Worm (Caenorhabditis elegans) whole organism, L1 larva: ENCODE measurements around the gene Y32H12A.8.

ENCODE experiments used
- alr-1 ChIP-seq: fragments of 200-800 bp; sonication (Bioruptor generic); optimal IDR thresholded peaks from 2 replicates; lab custom pipeline; 2018; ENCODE audit warnings: borderline replicate concordance, mild to moderate bottlenecking, missing genetic modification characterization, missing compliant biosample characterization
- aly-2 ChIP-seq: fragments of 150-350 bp; optimal IDR thresholded peaks from 2 replicates; lab custom pipeline; 2014; ENCODE audit warnings: missing biosample characterization, missing genetic modification characterization
- ama-1 ChIP-seq: fragments of 150-350 bp; optimal IDR thresholded peaks from 2 replicates; lab custom pipeline; 2014
- blmp-1 ChIP-seq: fragments of 150-350 bp; optimal IDR thresholded peaks from 2 replicates; lab custom pipeline; 2014; ENCODE audit warnings: missing biosample characterization, missing genetic modification characterization
- ceh-63 ChIP-seq: fragments of 200-800 bp; sonication (Bioruptor generic); optimal IDR thresholded peaks from 2 replicates; lab custom pipeline; 2018; ENCODE audit warnings: mild to moderate bottlenecking, missing genetic modification characterization, missing compliant biosample characterization
- ceh-82 ChIP-seq, 3 experiments: fragments of 150-350 bp in 1 of 3; sonication (generic microtip) in 2 of 3; optimal IDR thresholded peaks; 2 replicates each; lab custom pipeline; 2014 to 2017; ENCODE audit warnings: missing biosample characterization in 3 of 3, missing genetic modification characterization in 3 of 3
- dpl-1 ChIP-seq, 3 experiments: fragments of 150-350 bp in 2 of 3; sonication (generic microtip) in 1 of 3; optimal IDR thresholded peaks; 2 replicates each; lab custom pipeline; 2014 to 2017; ENCODE audit warnings: missing biosample characterization in 3 of 3, missing genetic modification characterization in 3 of 3, missing genetic modification reagents in 3 of 3
- elt-3 ChIP-seq, 6 experiments: fragments of 150-350 bp in 1 of 6; sonication (generic microtip); optimal IDR thresholded peaks; 2 replicates each; lab custom pipeline; 2017 to 2018; ENCODE audit warnings: missing biosample characterization in 6 of 6, missing genetic modification characterization in 6 of 6, inconsistent platforms in 1 of 6
- ets-5 ChIP-seq: fragments of 200-800 bp; sonication (Bioruptor generic); IDR thresholded peaks from 2 replicates; pipeline ENCODE4 v1.3.6; 2022; ENCODE audit warnings: missing genetic modification characterization, missing compliant biosample characterization
- fkh-4 ChIP-seq: sonication (generic microtip); optimal IDR thresholded peaks from 2 replicates; lab custom pipeline; 2016; ENCODE audit warnings: missing compliant biosample characterization, missing genetic modification characterization, borderline replicate concordance
- fkh-8 ChIP-seq: sonication (generic microtip); optimal IDR thresholded peaks from 2 replicates; lab custom pipeline; 2016; ENCODE audit warnings: mild to moderate bottlenecking, missing genetic modification characterization, missing compliant biosample characterization
- grh-1 ChIP-seq: fragments of 200-800 bp; sonication (Bioruptor generic); IDR thresholded peaks from 2 replicates; pipeline ENCODE4 v1.3.6; 2022; ENCODE audit warnings: missing genetic modification reagents, missing genetic modification characterization, missing compliant biosample characterization
- hlh-4 ChIP-seq: sonication (generic microtip); optimal IDR thresholded peaks from 2 replicates; lab custom pipeline; 2016; ENCODE audit warnings: mild to moderate bottlenecking, missing genetic modification characterization, missing compliant biosample characterization
- irx-1 ChIP-seq: sonication (generic microtip); optimal IDR thresholded peaks from 2 replicates; lab custom pipeline; 2016; ENCODE audit warnings: missing genetic modification characterization, missing compliant biosample characterization
- lin-35 ChIP-seq, 2 experiments: fragments of 150-350 bp; optimal IDR thresholded peaks; 2 replicates each; lab custom pipeline; 2014; ENCODE audit warnings: missing biosample characterization in 2 of 2, missing genetic modification characterization in 2 of 2, missing genetic modification reagents in 2 of 2
- lin-39 ChIP-seq: fragments of 150-350 bp; optimal IDR thresholded peaks from 2 replicates; lab custom pipeline; 2014; ENCODE audit warnings: missing biosample characterization, missing genetic modification reagents, missing genetic modification characterization
- lir-3 ChIP-seq: sonication (generic microtip); optimal IDR thresholded peaks from 2 replicates; lab custom pipeline; 2016; ENCODE audit warnings: mild to moderate bottlenecking, missing genetic modification characterization, moderate library complexity, missing compliant biosample characterization; ENCODE audit not compliant: poor library complexity
- lsy-2 ChIP-seq, 2 experiments: fragments of 150-350 bp; optimal IDR thresholded peaks; 2 replicates each; lab custom pipeline; 2014; ENCODE audit warnings: missing biosample characterization in 2 of 2, missing genetic modification characterization in 2 of 2
- mef-2 ChIP-seq: fragments of 150-350 bp; optimal IDR thresholded peaks from 2 replicates; lab custom pipeline; 2014; ENCODE audit warnings: missing biosample characterization, missing genetic modification characterization
- mep-1 ChIP-seq: fragments of 150-350 bp; optimal IDR thresholded peaks from 2 replicates; lab custom pipeline; 2014; ENCODE audit warnings: missing biosample characterization, missing genetic modification characterization
- nhr-20 ChIP-seq: sonication (generic microtip); optimal IDR thresholded peaks from 2 replicates; lab custom pipeline; 2016; ENCODE audit warnings: mild to moderate bottlenecking, missing genetic modification characterization, missing compliant biosample characterization
- nhr-237 ChIP-seq: fragments of 150-350 bp; optimal IDR thresholded peaks from 2 replicates; lab custom pipeline; 2014; ENCODE audit warnings: missing biosample characterization, missing genetic modification characterization
- nhr-77 ChIP-seq: fragments of 150-350 bp; optimal IDR thresholded peaks from 2 replicates; lab custom pipeline; 2014; ENCODE audit warnings: missing biosample characterization, missing genetic modification characterization
- nhr-85 ChIP-seq: sonication (generic microtip); peaks from one replicate; lab custom pipeline; 2016; ENCODE audit warnings: missing genetic modification characterization, inconsistent platforms, missing compliant biosample characterization
- nhr-90 ChIP-seq: sonication (generic microtip); optimal IDR thresholded peaks from 2 replicates; lab custom pipeline; 2016; ENCODE audit warnings: mild to moderate bottlenecking, missing genetic modification characterization, missing compliant biosample characterization; ENCODE audit not compliant: poor library complexity
- rnt-1 ChIP-seq: sonication (generic microtip); optimal IDR thresholded peaks from 2 replicates; lab custom pipeline; 2016; ENCODE audit warnings: mild to moderate bottlenecking, missing genetic modification characterization, moderate library complexity, missing compliant biosample characterization
- snpc-4 ChIP-seq: fragments of 150-350 bp; optimal IDR thresholded peaks from 2 replicates; lab custom pipeline; 2014; ENCODE audit warnings: missing biosample characterization, missing genetic modification characterization
- snu-23 ChIP-seq: sonication (generic microtip); optimal IDR thresholded peaks from 2 replicates; lab custom pipeline; 2016; ENCODE audit warnings: missing genetic modification characterization, missing compliant biosample characterization
- sox-4 ChIP-seq: sonication (generic microtip); optimal IDR thresholded peaks from 2 replicates; lab custom pipeline; 2016; ENCODE audit warnings: missing genetic modification characterization, missing compliant biosample characterization
- sptf-1 ChIP-seq: fragments of 150-350 bp; optimal IDR thresholded peaks from 2 replicates; lab custom pipeline; 2014; ENCODE audit warnings: missing biosample characterization, missing genetic modification characterization
- sup-37 ChIP-seq: fragments of 200-800 bp; sonication (Bioruptor generic); optimal IDR thresholded peaks from 2 replicates; lab custom pipeline; 2018; ENCODE audit warnings: mild to moderate bottlenecking, missing genetic modification characterization, missing compliant biosample characterization
- swsn-7 ChIP-seq: sonication (generic microtip); optimal IDR thresholded peaks from 2 replicates; lab custom pipeline; 2016; ENCODE audit warnings: missing genetic modification characterization, missing compliant biosample characterization
- tlp-1 ChIP-seq: fragments of 150-350 bp; optimal IDR thresholded peaks from 2 replicates; lab custom pipeline; 2014; ENCODE audit warnings: missing biosample characterization, missing genetic modification characterization
- unc-30 ChIP-seq: sonication (generic microtip); optimal IDR thresholded peaks from 2 replicates; lab custom pipeline; 2017; ENCODE audit warnings: missing biosample characterization, missing genetic modification characterization
- unc-62 ChIP-seq: fragments of 150-350 bp; optimal IDR thresholded peaks from 2 replicates; lab custom pipeline; 2014; ENCODE audit warnings: missing biosample characterization, missing genetic modification reagents, missing genetic modification characterization
- unc-98 ChIP-seq: fragments of 200-800 bp; sonication (Bioruptor generic); IDR thresholded peaks from 2 replicates; pipeline ENCODE4 v1.3.6; 2022; ENCODE audit warnings: missing genetic modification characterization, missing compliant biosample characterization
- vab-15 ChIP-seq: sonication (generic microtip); optimal IDR thresholded peaks from 2 replicates; lab custom pipeline; 2017; ENCODE audit warnings: missing genotype, mild to moderate bottlenecking, missing genetic modification characterization, missing compliant biosample characterization
- xbp-1 ChIP-seq: sonication (generic microtip); optimal IDR thresholded peaks from 2 replicates; lab custom pipeline; 2016; ENCODE audit warnings: missing genetic modification characterization, missing compliant biosample characterization

The Y32H12A.8 gene

ce11 chrIII:5442711-5443253, 36.9 kb upstream of the Y32H12A.8 start, which contains the start of the genes T24G10.2 and disl-2 (continued):
- TF ChIP-seq lin-39: peak; percentile 3
- peak; percentile 29 for TF ChIP-seq rnt-1
- peak; percentile 97 to 99 for TF ChIP-seq lsy-2 (tag; optimal IDR thresholded peaks at IDR 0.05; lab: Kevin White, UChicago)
- TF ChIP-seq sup-37 (GFP tag; lab: Kevin White, UChicago): no peak
- TF ChIP-seq unc-30 (tag; lab: Kevin White, UChicago): no peak
- no peak for TF ChIP-seq nhr-90 (tag; lab: Kevin White, UChicago)
- no peak for TF ChIP-seq nhr-237 (tag; lab: Kevin White, UChicago)
- TF ChIP-seq swsn-7 (tag; lab: Kevin White, UChicago): peak; percentile 30
- peak; percentile 6 for TF ChIP-seq vab-15 (tag; lab: Kevin White, UChicago)
- TF ChIP-seq elt-3 (tag; optimal IDR thresholded peaks at IDR 0.05; lab: Kevin White, UChicago): peak in 1 of 6 experiments; percentile 73
- TF ChIP-seq aly-2: no peak
- TF ChIP-seq nhr-85 (tag; lab: Kevin White, UChicago): peak; percentile 63
- peak; percentile 25 for TF ChIP-seq irx-1 (tag; lab: Kevin White, UChicago)
- TF ChIP-seq dpl-1 (GFP tag; optimal IDR thresholded peaks at IDR 0.05; lab: Kevin White, UChicago): peak; percentile 63 to 78 (median 70)
- TF ChIP-seq lin-35 (GFP tag; optimal IDR thresholded peaks at IDR 0.05; lab: Kevin White, UChicago): peak; percentile 62 to 78
- no peak for TF ChIP-seq ets-5 (GFP tag; lab: Robert Waterston, UW)
- TF ChIP-seq fkh-4 (tag; lab: Kevin White, UChicago): no peak
- peak; percentile 50 for TF ChIP-seq nhr-20 (tag; lab: Kevin White, UChicago)
- TF ChIP-seq snu-23: peak; percentile 77
- no peak for TF ChIP-seq sox-4
- TF ChIP-seq, all 84 proteins: peak for 31

DNA sequence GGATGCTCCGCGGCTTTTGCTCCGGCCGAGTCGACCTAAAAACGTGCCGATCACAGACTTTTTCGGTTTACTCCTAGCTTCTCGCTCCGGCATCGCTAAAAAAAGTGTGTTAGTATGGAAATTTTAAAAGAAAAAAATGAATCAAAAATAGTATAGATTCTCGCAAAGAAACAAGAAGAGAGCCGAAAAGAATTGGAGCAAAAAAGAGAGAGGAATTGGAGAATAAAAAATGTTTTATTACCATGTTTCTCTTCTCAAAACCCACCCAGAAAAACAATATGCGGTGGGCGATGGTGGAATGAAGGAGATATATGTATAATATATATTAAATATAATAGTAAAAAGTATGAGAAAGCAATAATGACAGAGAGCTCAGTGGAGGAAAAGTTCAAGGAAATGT, 34.7 kb upstream of the Y32H12A.8 start, which contains the start of gene W03A5.6:
Gene W03A5.6 (minus strand): TSS at position 101 of the 400 bp plus-strand sequence.
- TF ChIP-seq ama-1 (lab: Kevin White, UChicago): no peak
- TF ChIP-seq lir-3: no peak
- no peak for TF ChIP-seq sptf-1
- TF ChIP-seq xbp-1 (tag; lab: Kevin White, UChicago): no peak
- no peak for TF ChIP-seq irx-1 (tag; lab: Kevin White, UChicago)
- no peak for TF ChIP-seq hlh-4 (tag; lab: Kevin White, UChicago)
- no peak for TF ChIP-seq nhr-77
- no peak for TF ChIP-seq fkh-8 (tag; lab: Kevin White, UChicago)
- TF ChIP-seq lin-35 (GFP tag; optimal IDR thresholded peaks at IDR 0.05; lab: Kevin White, UChicago): no peak
- no peak for TF ChIP-seq snpc-4 (tag; lab: Kevin White, UChicago)
- TF ChIP-seq grh-1 (GFP tag; lab: Robert Waterston, UW): no peak
- TF ChIP-seq unc-62 (GFP tag; lab: Kevin White, UChicago): no peak
- TF ChIP-seq ceh-82 (tag; optimal IDR thresholded peaks at IDR 0.05; lab: Kevin White, UChicago): no peak
- no peak for TF ChIP-seq mef-2 (tag; lab: Kevin White, UChicago)
- TF ChIP-seq ceh-63 (GFP tag; lab: Kevin White, UChicago): no peak
- TF ChIP-seq fkh-4 (tag; lab: Kevin White, UChicago): no peak
- no peak for TF ChIP-seq alr-1 (tag; lab: Kevin White, UChicago)
- no peak for TF ChIP-seq nhr-85 (tag; lab: Kevin White, UChicago)
- TF ChIP-seq lin-39: no peak
- no peak for TF ChIP-seq tlp-1

DNA sequence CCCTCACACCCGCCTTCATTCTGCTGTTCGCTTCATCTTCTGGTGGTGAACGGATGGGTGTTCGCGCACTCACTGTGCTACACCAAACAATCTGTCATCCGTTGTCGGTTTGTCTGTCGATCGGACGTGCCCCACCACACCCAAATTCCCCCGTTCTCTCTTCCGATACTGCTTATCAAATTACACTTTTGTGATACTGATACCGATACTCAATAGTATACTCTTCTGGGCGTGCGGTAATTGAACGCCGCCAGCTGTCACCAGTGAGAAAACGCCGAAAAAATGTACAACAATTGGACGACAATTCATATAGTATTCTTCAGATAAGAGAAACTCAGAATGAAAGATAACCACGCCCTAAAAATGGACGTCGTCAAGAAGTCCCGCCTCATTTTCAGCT, 32.2 kb upstream of the Y32H12A.8 start:
- TF ChIP-seq elt-3 (tag; optimal IDR thresholded peaks at IDR 0.05; lab: Kevin White, UChicago): peak in 1 of 6 experiments; percentile 1
- TF ChIP-seq mep-1 (tag; lab: Kevin White, UChicago): no peak

ce11 chrIII:5436306-5436705, 30.5 kb upstream of the Y32H12A.8 start:
- no peak for TF ChIP-seq unc-98
- peak; percentile 81 for TF ChIP-seq blmp-1 (tag; lab: Kevin White, UChicago)
